Fruit fly (Drosophila melanogaster): Measurements from ENCODE around the gene cm.
A peak's percentile ranks its signal among the peaks of the same experiment; 100 is the strongest.

Gene cm

DNA sequence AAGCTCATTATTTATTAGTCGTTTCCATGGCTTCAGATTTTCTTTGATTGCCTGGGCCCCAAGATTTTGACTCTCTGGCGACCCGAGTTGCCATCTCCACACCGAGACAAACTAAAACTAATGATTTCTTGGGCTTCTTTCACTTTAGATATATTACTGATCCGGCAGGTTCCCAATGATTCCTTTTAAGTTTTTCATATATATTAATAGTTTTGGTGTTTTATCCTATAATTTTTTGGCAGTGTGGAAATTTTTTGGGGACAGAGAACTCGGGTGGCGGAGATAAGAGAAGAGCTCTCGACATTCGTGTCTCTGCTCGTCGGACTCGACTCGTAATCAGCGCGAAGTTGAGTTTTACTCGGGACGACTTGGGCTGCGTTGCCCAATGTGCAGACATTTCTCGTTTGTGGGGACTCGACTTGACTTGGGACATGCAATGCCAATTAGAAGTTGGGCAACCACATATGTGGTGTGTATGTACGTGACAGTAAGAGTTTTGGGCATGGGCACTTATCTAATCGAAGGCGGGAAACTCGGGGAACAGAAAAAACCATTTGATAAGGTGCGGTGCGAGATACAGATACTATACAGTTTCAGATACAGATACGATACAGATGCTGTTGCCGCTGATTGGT lies 9.7 kb downstream of the cm start (continued):
- TF ChIP-seq fd3F (GFP tag; optimal IDR thresholded peaks at IDR 0.05) (peak; percentile 17), ssp (GFP tag; IDR thresholded peaks at IDR 0.05) (peak; percentile 45; the same call in 1 of the 2 replicates), mirr (GFP tag; optimal IDR thresholded peaks at IDR 0.05) (peak; percentile 7), B-H1 (GFP tag; IDR thresholded peaks at IDR 0.05) (peak; percentile 47; the same call in 1 of the 3 replicates), CG2116 (GFP tag; optimal IDR thresholded peaks at IDR 0.05) (peak; percentile 17), Abd-B (GFP tag; optimal IDR thresholded peaks at IDR 0.05) (peak; percentile 8), hkb (optimal IDR thresholded peaks at IDR 0.05) (no peak), hkb (GFP tag; IDR thresholded peaks at IDR 0.05) (peak; percentile 38; the same call in 1 of the 2 replicates), CG2678 (tag; optimal IDR thresholded peaks at IDR 0.05) (peak; percentile 46), Dbx (GFP tag; IDR thresholded peaks at IDR 0.05) (no peak), CG11504 (tag; optimal IDR thresholded peaks at IDR 0.05) (peak; percentile 3), CG12659 (GFP tag; optimal IDR thresholded peaks at IDR 0.05) (peak; percentile 45), unpg (GFP tag; optimal IDR thresholded peaks at IDR 0.05) (peak; percentile 65), CG30403 (GFP tag; optimal IDR thresholded peaks at IDR 0.05) (peak; percentile 53), Max (GFP tag; optimal IDR thresholded peaks at IDR 0.05) (peak; percentile 33), fu2 (GFP tag; optimal IDR thresholded peaks at IDR 0.05) (no peak), E2f1 (GFP tag; IDR thresholded peaks at IDR 0.05) (peak; percentile 50; the same call in 1 of the 2 replicates), CG5180 (GFP tag; optimal IDR thresholded peaks at IDR 0.05) (peak; percentile 37), Ptx1 (GFP tag; IDR thresholded peaks at IDR 0.05) (peak; percentile 51; the same call in 1 of the 2 replicates), Elba2 (GFP tag; optimal IDR thresholded peaks at IDR 0.05) (no peak), row (GFP tag; IDR thresholded peaks at IDR 0.05) (peak; percentile 70), gem (tag; optimal IDR thresholded peaks at IDR 0.05) (peak; percentile 68), scrt (GFP tag; optimal IDR thresholded peaks at IDR 0.05) (peak; percentile 41), tup (GFP tag; optimal IDR thresholded peaks at IDR 0.05) (peak; percentile 8), CG16863 (GFP tag; optimal IDR thresholded peaks at IDR 0.05) (peak; percentile 12), HHEX (GFP tag; optimal IDR thresholded peaks at IDR 0.05) (peak; percentile 12), CG14667 (GFP tag; IDR thresholded peaks at IDR 0.05) (peak; percentile 41; the same call in 1 of the 2 replicates), NFAT (GFP tag; IDR thresholded peaks at IDR 0.05) (peak; percentile 36; the same call in 1 of the 2 replicates), corto (GFP tag; optimal IDR thresholded peaks at IDR 0.05) (peak; percentile 31), CG17359 (tag; optimal IDR thresholded peaks at IDR 0.05) (peak; percentile 60), CG4360 (GFP tag; IDR thresholded peaks at IDR 0.05) (no peak), bcd (GFP tag; optimal IDR thresholded peaks at IDR 0.05) (peak; percentile 4), Taf1 (GFP tag; IDR thresholded peaks at IDR 0.05) (no peak), Dip3 (GFP tag; optimal IDR thresholded peaks at IDR 0.05) (peak; percentile 42), CG18262 (tag; optimal IDR thresholded peaks at IDR 0.05) (peak; percentile 73), phol (tag; optimal IDR thresholded peaks at IDR 0.05) (peak; percentile 29), CG17829 (tag; optimal IDR thresholded peaks at IDR 0.05) (peak; percentile 46), CG11456 (GFP tag; IDR thresholded peaks at IDR 0.05) (peak; percentile 63; the same call in 2 of the 3 replicates), HLH54F (GFP tag; optimal IDR thresholded peaks at IDR 0.05) (peak; percentile 2), Asciz (GFP tag; optimal IDR thresholded peaks at IDR 0.05) (peak; percentile 30), CG32532 (GFP tag; IDR thresholded peaks at IDR 0.05) (peak; percentile 52; the same call in 1 of the 2 replicates), danr (GFP tag; IDR thresholded peaks at IDR 0.05) (no peak), BtbVII (GFP tag; optimal IDR thresholded peaks at IDR 0.05) (peak; percentile 9), gsb (GFP tag; IDR thresholded peaks at IDR 0.05) (no peak), CG4424 (GFP tag; optimal IDR thresholded peaks at IDR 0.05) (peak; percentile 48), CG4404 (GFP tag; IDR thresholded peaks at IDR 0.05) (peak; percentile 23; the same call in 1 of the 2 replicates), CG1602 (GFP tag; optimal IDR thresholded peaks at IDR 0.05) (peak; percentile 22), CG31441 (GFP tag; IDR thresholded peaks at IDR 0.05) (peak; percentile 75), Blimp-1 (GFP tag; optimal IDR thresholded peaks at IDR 0.05) (peak; percentile 43), CG16779 (GFP tag; IDR thresholded peaks at IDR 0.05) (0 out of 2 replicates have a peak, but pooled peaks have one; percentile 10)
